Worm (Caenorhabditis elegans): Measurements from ENCODE around the gene C14C6.5.

ce11 chrV:519445-519844 lies 17.0 kb upstream of the C14C6.5 start, which contains the start of gene nhr-210:
- no peak for TF ChIP-seq hlh-26 (GFP tag; conservative IDR thresholded peaks at IDR 0.05)
- no peak for TF ChIP-seq snpc-4 (GFP tag; optimal IDR thresholded peaks at IDR 0.05)
- no peak for TF ChIP-seq snpc-4 (tag; optimal IDR thresholded peaks at IDR 0.05)
